Worm (Caenorhabditis elegans): ENCODE measurements around the gene srt-53.

DNA sequence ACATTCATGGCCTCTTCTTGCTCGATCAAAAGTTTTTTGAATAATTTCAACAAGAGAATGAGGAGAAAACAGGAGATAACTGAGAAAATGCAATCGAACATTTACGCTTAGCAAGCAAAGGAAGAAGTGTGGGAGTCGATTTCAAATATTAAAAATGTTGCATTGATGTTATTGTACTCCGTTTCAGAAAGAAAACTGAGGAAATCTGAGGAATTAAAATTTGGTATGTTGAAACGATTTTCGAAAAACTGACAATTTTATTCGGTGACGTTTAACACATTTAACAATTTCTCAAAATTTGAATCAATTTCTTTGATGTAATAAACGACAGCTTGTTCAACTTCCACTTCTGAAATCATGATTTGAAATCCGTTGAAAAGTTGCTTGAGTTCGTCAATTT lies 14.4 kb upstream of the srt-53 start, which contains the start of gene F26D11.13:
- TF ChIP-seq madf-8 (GFP tag; conservative IDR thresholded peaks at IDR 0.05) (no peak), snpc-4 (GFP tag; optimal IDR thresholded peaks at IDR 0.05) (no peak), snpc-4 (tag; optimal IDR thresholded peaks at IDR 0.05) (no peak), snpc-3.4 (tag; optimal IDR thresholded peaks at IDR 0.05) (no peak), ztf-18 (tag; optimal IDR thresholded peaks at IDR 0.05) (no peak), egrh-3 (GFP tag; IDR thresholded peaks at IDR 0.05) (no peak), hlh-12 (tag; optimal IDR thresholded peaks at IDR 0.05) (no peak), unc-62 (GFP tag; optimal IDR thresholded peaks at IDR 0.05) (no peak), dpl-1 (GFP tag; optimal IDR thresholded peaks at IDR 0.05) (no peak), lin-54 (GFP tag; optimal IDR thresholded peaks at IDR 0.05) (no peak), tbp1 (GFP tag; optimal IDR thresholded peaks at IDR 0.05) (no peak), rcor-1 (GFP tag; IDR thresholded peaks at IDR 0.05) (no peak), B0019.2 (GFP tag; conservative IDR thresholded peaks at IDR 0.05) (no peak), sea-2 (GFP tag; IDR thresholded peaks at IDR 0.05) (no peak)
